Fruit fly (Drosophila melanogaster): ENCODE data around the gene spas.

dm6 chr3R:24053506-24054102, 15.6 kb downstream of the spas start:
- TF ChIP-seq CG11762 (GFP tag; optimal IDR thresholded peaks at IDR 0.05; ENCODE audit: insufficient read depth) (no peak), OdsH (GFP tag; optimal IDR thresholded peaks at IDR 0.05) (no peak), CG15336 (GFP tag; IDR thresholded peaks at IDR 0.05) (no peak), eg (GFP tag; IDR thresholded peaks at IDR 0.05) (no peak), dac (GFP tag; optimal IDR thresholded peaks at IDR 0.05) (no peak), Ets21C (GFP tag; optimal IDR thresholded peaks at IDR 0.05) (no peak), Eip93F (GFP tag; optimal IDR thresholded peaks at IDR 0.05) (peak; percentile 55)
